Fruit fly (Drosophila melanogaster): ENCODE measurements around the gene RFeSP.

Gene RFeSP

dm6 chr2L:1624750-1625149 is 10.8 kb upstream of the RFeSP start (continued):
- peak; percentile 76 for TF ChIP-seq PHDP (tag; optimal IDR thresholded peaks at IDR 0.05)
- TF ChIP-seq Ssrp (tag; optimal IDR thresholded peaks at IDR 0.05) = peak; percentile 57
- TF ChIP-seq hbn (GFP tag; IDR thresholded peaks at IDR 0.05; ENCODE audit: partially characterized antibody) = no peak
- peak; percentile 82 for TF ChIP-seq gem (tag; optimal IDR thresholded peaks at IDR 0.05)
- peak; percentile 84 for TF ChIP-seq CG13894 (tag; optimal IDR thresholded peaks at IDR 0.05)
- TF ChIP-seq amos (GFP tag; IDR thresholded peaks at IDR 0.05; ENCODE audit: partially characterized antibody) = no peak
- TF ChIP-seq tin (GFP tag; optimal IDR thresholded peaks at IDR 0.05) = peak; percentile 55
- TF ChIP-seq kay (GFP tag; optimal IDR thresholded peaks at IDR 0.05) = peak; percentile 6
- TF ChIP-seq fd96Cb (tag; optimal IDR thresholded peaks at IDR 0.05) = peak; percentile 63
- TF ChIP-seq CG6765 (GFP tag; optimal IDR thresholded peaks at IDR 0.05) = peak; percentile 62
- TF ChIP-seq danr (GFP tag; IDR thresholded peaks at IDR 0.05) = peak; percentile 53; the same call in 1 of the 2 replicates
- TF ChIP-seq prd (optimal IDR thresholded peaks at IDR 0.05) = no peak
- TF ChIP-seq prd (GFP tag; IDR thresholded peaks at IDR 0.05) = peak; percentile 89
- TF ChIP-seq CG7963 (GFP tag; IDR thresholded peaks at IDR 0.05; ENCODE audit: partially characterized antibody) = no peak
- TF ChIP-seq ind (GFP tag; optimal IDR thresholded peaks at IDR 0.05) = peak; percentile 80
- peak; percentile 76 for TF ChIP-seq Fer3 (tag; optimal IDR thresholded peaks at IDR 0.05)
- peak; percentile 93 for TF ChIP-seq CG18599 (GFP tag; optimal IDR thresholded peaks at IDR 0.05)
- peak; percentile 75 for TF ChIP-seq CG8944 (GFP tag; optimal IDR thresholded peaks at IDR 0.05)
- peak; percentile 62 for TF ChIP-seq sug (tag; optimal IDR thresholded peaks at IDR 0.05)
- peak; percentile 47 for TF ChIP-seq shn (GFP tag; optimal IDR thresholded peaks at IDR 0.05)
- TF ChIP-seq CG18476 (GFP tag; optimal IDR thresholded peaks at IDR 0.05) = peak; percentile 93
- peak; percentile 80 for TF ChIP-seq CG10147 (GFP tag; optimal IDR thresholded peaks at IDR 0.05)
- peak; percentile 82 for TF ChIP-seq CG32772 (GFP tag; IDR thresholded peaks at IDR 0.05)
- peak; percentile 83 for TF ChIP-seq CG34422 (GFP tag; IDR thresholded peaks at IDR 0.05)
- no peak for TF ChIP-seq TFAM (GFP tag; optimal IDR thresholded peaks at IDR 0.05)
- peak; percentile 85 for TF ChIP-seq CG10366 (GFP tag; IDR thresholded peaks at IDR 0.05)
- peak; percentile 91 for TF ChIP-seq HLH3B (GFP tag; IDR thresholded peaks at IDR 0.05)
- TF ChIP-seq sqz (GFP tag; optimal IDR thresholded peaks at IDR 0.05) = peak; percentile 1
- 0 out of 2 replicates have a peak, but pooled peaks have one; percentile 60 for TF ChIP-seq peb (GFP tag; IDR thresholded peaks at IDR 0.05)
- TF ChIP-seq dysf (GFP tag; IDR thresholded peaks at IDR 0.05) = peak; percentile 91
- no peak for TF ChIP-seq fd102C (GFP tag; optimal IDR thresholded peaks at IDR 0.05)
- TF ChIP-seq CG7556 (GFP tag; optimal IDR thresholded peaks at IDR 0.05) = peak; percentile 84
- TF ChIP-seq repo (GFP tag; optimal IDR thresholded peaks at IDR 0.05) = peak; percentile 23
- no peak for TF ChIP-seq CG30020 (tag; optimal IDR thresholded peaks at IDR 0.05)
- peak; percentile 67 for TF ChIP-seq Fer2 (tag; optimal IDR thresholded peaks at IDR 0.05)
- no peak for TF ChIP-seq hb (GFP tag; IDR thresholded peaks at IDR 0.05; ENCODE audit: partially characterized antibody)
- TF ChIP-seq sc (optimal IDR thresholded peaks at IDR 0.05) = no peak
- TF ChIP-seq sc (GFP tag; optimal IDR thresholded peaks at IDR 0.05) = peak; percentile 41
- TF ChIP-seq GATAe (GFP tag; conservative IDR thresholded peaks at IDR 0.05) = peak; percentile 24; the same call in 1 of the 2 replicates
- TF ChIP-seq ken (GFP tag; IDR thresholded peaks at IDR 0.05) = peak; percentile 90
- peak; percentile 71 for TF ChIP-seq cwo (GFP tag; optimal IDR thresholded peaks at IDR 0.05)
- peak; percentile 82 for TF ChIP-seq CG11093 (GFP tag; IDR thresholded peaks at IDR 0.05)
- TF ChIP-seq Xbp1 (GFP tag; optimal IDR thresholded peaks at IDR 0.05) = peak; percentile 83
- peak in 1 of 2 experiments; percentile 24 for TF ChIP-seq eve (GFP tag; optimal IDR thresholded peaks at IDR 0.05)
- peak; percentile 66 for TF ChIP-seq CG2712 (tag; optimal IDR thresholded peaks at IDR 0.05)
- no peak for TF ChIP-seq C15 (GFP tag; IDR thresholded peaks at IDR 0.05)
- TF ChIP-seq nerfin-2 (GFP tag; IDR thresholded peaks at IDR 0.05; ENCODE audit: partially characterized antibody) = no peak
- peak; percentile 26 for TF ChIP-seq Nf-YC (tag; optimal IDR thresholded peaks at IDR 0.05)
- TF ChIP-seq CG3407 (GFP tag; optimal IDR thresholded peaks at IDR 0.05) = peak; percentile 6
- TF ChIP-seq CG7839 (tag; optimal IDR thresholded peaks at IDR 0.05) = peak; percentile 83
- peak; percentile 82 for TF ChIP-seq NFAT (GFP tag; IDR thresholded peaks at IDR 0.05)

Data from whole organism, embryonic.